Worm (Caenorhabditis elegans): ENCODE measurements around the gene F21A3.4.

ce11 chrV:15550408-15550807 lies 14.0 kb downstream of the F21A3.4 start:
- TF ChIP-seq tab-1 (GFP tag; IDR thresholded peaks at IDR 0.05) (no peak), flt-1 (GFP tag; IDR thresholded peaks at IDR 0.05) (no peak; the same call in 1 of the 2 replicates), med-1 (GFP tag; optimal IDR thresholded peaks at IDR 0.05; ENCODE audit: insufficient read depth) (no peak), ref-1 (GFP tag; conservative IDR thresholded peaks at IDR 0.05) (no peak), T22C8.4 (GFP tag; IDR thresholded peaks at IDR 0.05) (no peak), klf-2 (GFP tag; conservative IDR thresholded peaks at IDR 0.05) (no peak), ztf-29 (GFP tag; IDR thresholded peaks at IDR 0.05) (no peak)
